Fruit fly (Drosophila melanogaster): ENCODE results near the gene CG31371.

The CG31371 gene

dm6 chr3R:30475910-30476309 is 27.4 kb downstream of the CG31371 start:
- TF ChIP-seq CG9727 (GFP tag; optimal IDR thresholded peaks at IDR 0.05) (peak; percentile 15), CG15696 (tag; optimal IDR thresholded peaks at IDR 0.05) (no peak), CG30403 (GFP tag; optimal IDR thresholded peaks at IDR 0.05) (peak; percentile 7), sens (GFP tag) (peak; percentile 87), Six4 (GFP tag; optimal IDR thresholded peaks at IDR 0.05) (no peak), lola (GFP tag; optimal IDR thresholded peaks at IDR 0.05) (peak in 1 of 3 experiments; percentile 38), CG18262 (tag; optimal IDR thresholded peaks at IDR 0.05) (peak; percentile 34), CG33213 (GFP tag; optimal IDR thresholded peaks at IDR 0.05) (no peak), CG1024 (GFP tag; IDR thresholded peaks at IDR 0.05) (no peak), Gug (GFP tag; IDR thresholded peaks at IDR 0.05) (no peak), dmrt11E (tag; optimal IDR thresholded peaks at IDR 0.05) (peak; percentile 47), hth (optimal IDR thresholded peaks at IDR 0.05) (no peak), CG17361 (GFP tag; IDR thresholded peaks at IDR 0.05) (peak; percentile 32; the same call in 1 of the 3 replicates), CG2712 (tag; optimal IDR thresholded peaks at IDR 0.05) (peak; percentile 23), Mes4 (GFP tag; optimal IDR thresholded peaks at IDR 0.05) (no peak), unpg (GFP tag; optimal IDR thresholded peaks at IDR 0.05) (no peak), tio (GFP tag; optimal IDR thresholded peaks at IDR 0.05) (no peak), pan (optimal IDR thresholded peaks at IDR 0.05) (no peak), pan (GFP tag; optimal IDR thresholded peaks at IDR 0.05 in 1 of 2, IDR thresholded peaks at IDR 0.05 in 1 of 2) (peak in 1 of 2 experiments; percentile 27), ewg (GFP tag; optimal IDR thresholded peaks at IDR 0.05) (no peak), CG15601 (tag; optimal IDR thresholded peaks at IDR 0.05) (no peak), fd3F (GFP tag; optimal IDR thresholded peaks at IDR 0.05) (no peak), az2 (GFP tag; optimal IDR thresholded peaks at IDR 0.05) (no peak), Gsc (GFP tag; IDR thresholded peaks at IDR 0.05) (no peak), Jarid2 (GFP tag; optimal IDR thresholded peaks at IDR 0.05) (no peak), D19B (GFP tag; optimal IDR thresholded peaks at IDR 0.05) (peak; percentile 24), CG12769 (tag; optimal IDR thresholded peaks at IDR 0.05) (no peak), Sry-β (GFP tag; optimal IDR thresholded peaks at IDR 0.05) (peak; percentile 62), tll (GFP tag; optimal IDR thresholded peaks at IDR 0.05) (no peak), row (GFP tag; IDR thresholded peaks at IDR 0.05) (0 out of 3 replicates have a peak, but pooled peaks have one; percentile 13), gsb (GFP tag; IDR thresholded peaks at IDR 0.05) (no peak), Fer1 (GFP tag; optimal IDR thresholded peaks at IDR 0.05) (no peak), CG5245 (GFP tag; optimal IDR thresholded peaks at IDR 0.05) (no peak), Dll (GFP tag; IDR thresholded peaks at IDR 0.05; ENCODE audit: partially characterized antibody) (no peak), CG17912 (GFP tag; optimal IDR thresholded peaks at IDR 0.05) (no peak)

- TF ChIP-seq MTF-1 (GFP tag; optimal IDR thresholded peaks at IDR 0.05; ENCODE audit: borderline replicate concordance) (no peak), Rfx (GFP tag; IDR thresholded peaks at IDR 0.05) (no peak), twi (tag; optimal IDR thresholded peaks at IDR 0.05) (peak; percentile 48), CG34376 (GFP tag; optimal IDR thresholded peaks at IDR 0.05) (no peak), Spps (tag; optimal IDR thresholded peaks at IDR 0.05) (no peak), CG10274 (GFP tag; optimal IDR thresholded peaks at IDR 0.05) (peak; percentile 30), zf30C (GFP tag; optimal IDR thresholded peaks at IDR 0.05) (no peak), otp (GFP tag; IDR thresholded peaks at IDR 0.05) (no peak), grn (GFP tag; optimal IDR thresholded peaks at IDR 0.05) (peak; percentile 69), corto (GFP tag; optimal IDR thresholded peaks at IDR 0.05) (no peak), CG6813 (GFP tag; optimal IDR thresholded peaks at IDR 0.05) (no peak), pfk (GFP tag; optimal IDR thresholded peaks at IDR 0.05) (no peak), CG15696 (tag; optimal IDR thresholded peaks at IDR 0.05) (no peak), pros (GFP tag; optimal IDR thresholded peaks at IDR 0.05) (peak; percentile 73), Sry-β (GFP tag; optimal IDR thresholded peaks at IDR 0.05) (no peak), yki (optimal IDR thresholded peaks at IDR 0.05) (no peak), luna (GFP tag; optimal IDR thresholded peaks at IDR 0.05) (no peak), Dip2 (GFP tag; IDR thresholded peaks at IDR 0.05) (no peak), CG4617 (GFP tag; optimal IDR thresholded peaks at IDR 0.05; ENCODE audit: borderline replicate concordance) (no peak)
Measured at dm6 chr3R:30474667-30475213, 28.6 kb downstream of the CG31371 start.

All from whole organism, embryonic.